Worm (Caenorhabditis elegans) whole organism, L2 larva: ENCODE results near the gene Y32G9B.1.
"Not testable (repeated sequence)": the region's sequence is repeated elsewhere in the genome, so short reads cannot be mapped to it uniquely, and the experiment has no call there.

ENCODE experiments used
- C34F6.9 ChIP-seq: fragments of 150-350 bp; optimal IDR thresholded peaks from 2 replicates; lab custom pipeline; 2014; ENCODE audit warnings: missing biosample characterization, missing genetic modification characterization
- F13H6.1 ChIP-seq: sonication (generic microtip); optimal IDR thresholded peaks from 2 replicates; lab custom pipeline; 2016; ENCODE audit warnings: missing genetic modification characterization, missing compliant biosample characterization
- R02D3.7 ChIP-seq: fragments of 150-350 bp; optimal IDR thresholded peaks from 2 replicates; lab custom pipeline; 2014; ENCODE audit warnings: missing biosample characterization, missing genetic modification characterization
- Y55F3AM.14 ChIP-seq: fragments of 200-800 bp; sonication (Bioruptor generic); optimal IDR thresholded peaks from 2 replicates; lab custom pipeline; 2018; ENCODE audit warnings: mild to moderate bottlenecking, missing genetic modification characterization, missing compliant biosample characterization
- ZK546.5 ChIP-seq: sonication (generic microtip); optimal IDR thresholded peaks from 2 replicates; lab custom pipeline; 2017; ENCODE audit warnings: missing biosample characterization, missing genetic modification characterization
- alr-1 ChIP-seq: fragments of 150-350 bp; optimal IDR thresholded peaks from 2 replicates; lab custom pipeline; 2014; ENCODE audit warnings: missing biosample characterization, missing genetic modification characterization
- ama-1 ChIP-seq: fragments of 150-350 bp; optimal IDR thresholded peaks from 2 replicates; lab custom pipeline; 2018; ENCODE audit warnings: inconsistent platforms
- ceh-82 ChIP-seq: fragments of 150-350 bp; optimal IDR thresholded peaks from 2 replicates; lab custom pipeline; 2014; ENCODE audit warnings: missing biosample characterization, missing genetic modification characterization
- crh-2 ChIP-seq: sonication (generic microtip); optimal IDR thresholded peaks from 2 replicates; lab custom pipeline; 2017; ENCODE audit warnings: missing biosample characterization, missing genetic modification characterization
- dmd-4 ChIP-seq: sonication (generic microtip); optimal IDR thresholded peaks from 2 replicates; lab custom pipeline; 2017; ENCODE audit warnings: missing biosample characterization, missing genetic modification characterization
- egl-27 ChIP-seq: sonication (generic microtip); optimal IDR thresholded peaks from 3 replicates; lab custom pipeline; 2017; ENCODE audit warnings: missing biosample characterization, missing genetic modification reagents, missing genetic modification characterization
- elt-1 ChIP-seq: fragments of 150-350 bp; optimal IDR thresholded peaks from 2 replicates; lab custom pipeline; 2014; ENCODE audit warnings: missing biosample characterization, missing genetic modification characterization
- elt-3 ChIP-seq: sonication (generic microtip); optimal IDR thresholded peaks from 2 replicates; lab custom pipeline; 2017; ENCODE audit warnings: missing biosample characterization, missing genetic modification characterization
- fos-1 ChIP-seq: fragments of 150-350 bp; optimal IDR thresholded peaks from 2 replicates; lab custom pipeline; 2014; ENCODE audit warnings: missing biosample characterization, missing genetic modification characterization
- gmeb-1 ChIP-seq: fragments of 150-350 bp; optimal IDR thresholded peaks from 2 replicates; lab custom pipeline; 2014; ENCODE audit warnings: missing biosample characterization, missing genetic modification characterization
- lin-13 ChIP-seq: fragments of 150-350 bp; optimal IDR thresholded peaks from 2 replicates; lab custom pipeline; 2014; ENCODE audit warnings: missing biosample characterization, missing genetic modification reagents, missing genetic modification characterization
- lin-39 ChIP-seq: fragments of 150-350 bp; optimal IDR thresholded peaks from 2 replicates; lab custom pipeline; 2014; ENCODE audit warnings: missing biosample characterization, missing genetic modification reagents, missing genetic modification characterization
- mab-5 ChIP-seq: fragments of 150-350 bp; optimal IDR thresholded peaks from 2 replicates; lab custom pipeline; 2014; ENCODE audit warnings: missing biosample characterization, missing genetic modification characterization
- mbf-1 ChIP-seq: sonication (generic microtip); optimal IDR thresholded peaks from 2 replicates; lab custom pipeline; 2017; ENCODE audit warnings: missing biosample characterization, missing genetic modification characterization
- nhr-11 ChIP-seq: fragments of 150-350 bp; optimal IDR thresholded peaks from 2 replicates; lab custom pipeline; 2014; ENCODE audit warnings: missing biosample characterization, missing genetic modification characterization
- nhr-12 ChIP-seq: fragments of 150-350 bp; optimal IDR thresholded peaks from 2 replicates; lab custom pipeline; 2014; ENCODE audit warnings: missing biosample characterization, missing genetic modification characterization
- nhr-129 ChIP-seq: fragments of 150-350 bp; optimal IDR thresholded peaks from 2 replicates; lab custom pipeline; 2014; ENCODE audit warnings: missing biosample characterization, missing genetic modification characterization
- nhr-25 ChIP-seq: fragments of 150-350 bp; sonication (generic microtip); optimal IDR thresholded peaks from 3 replicates; lab custom pipeline; 2014; ENCODE audit warnings: missing biosample characterization, missing genetic modification characterization
- nhr-6 ChIP-seq: fragments of 150-350 bp; optimal IDR thresholded peaks from 2 replicates; lab custom pipeline; 2014; ENCODE audit warnings: missing biosample characterization, missing genetic modification characterization
- nhr-77 ChIP-seq: fragments of 150-350 bp; optimal IDR thresholded peaks from 2 replicates; lab custom pipeline; 2014; ENCODE audit warnings: missing biosample characterization, missing genetic modification characterization
- skn-1 ChIP-seq: sonication (generic microtip); optimal IDR thresholded peaks from 2 replicates; lab custom pipeline; 2017; ENCODE audit warnings: missing biosample characterization, missing genetic modification characterization
- unc-39 ChIP-seq: fragments of 150-350 bp; optimal IDR thresholded peaks from 2 replicates; lab custom pipeline; 2014; ENCODE audit warnings: missing biosample characterization, missing genetic modification characterization
- unc-62 ChIP-seq: fragments of 150-350 bp; optimal IDR thresholded peaks from 2 replicates; lab custom pipeline; 2014; ENCODE audit warnings: missing biosample characterization, missing genetic modification reagents, missing genetic modification characterization
- zag-1 ChIP-seq: fragments of 150-350 bp; optimal IDR thresholded peaks from 2 replicates; lab custom pipeline; 2014; ENCODE audit warnings: missing biosample characterization, missing genetic modification characterization
- ztf-11 ChIP-seq: sonication (generic microtip); optimal IDR thresholded peaks from 2 replicates; lab custom pipeline; 2017; ENCODE audit warnings: missing biosample characterization, missing genetic modification characterization
- ztf-4 ChIP-seq: fragments of 150-350 bp; optimal IDR thresholded peaks from 2 replicates; lab custom pipeline; 2014; ENCODE audit warnings: missing biosample characterization, missing genetic modification characterization

The Y32G9B.1 gene

ce11 chrV:1820749-1821148 lies 9.1 kb downstream of the Y32G9B.1 start:
- TF ChIP-seq alr-1 (tag; lab: Kevin White, UChicago) (no peak), lin-39 (tag; lab: Kevin White, UChicago) (no peak)
- TF ChIP-seq, all 48 proteins: peak for 0

- TF ChIP-seq mab-5 (tag; lab: Kevin White, UChicago) (no peak), Y55F3AM.14 (GFP tag; lab: Kevin White, UChicago) (no peak), skn-1 (tag; lab: Kevin White, UChicago) (no peak), dmd-4 (tag; lab: Kevin White, UChicago) (no peak), nhr-6 (tag; lab: Kevin White, UChicago) (no peak), nhr-77 (tag; lab: Kevin White, UChicago) (no peak), nhr-129 (tag; lab: Kevin White, UChicago) (no peak)
- TF ChIP-seq, all 48 proteins: peak for 0
These were observed 9.9 kb downstream of the Y32G9B.1 start for ce11 chrV:1820016-1820415.

ce11 chrV:1814784-1815183 lies 15.1 kb downstream of the Y32G9B.1 start, which contains the start of gene Y46H3A.5:
Y46H3A.5 (minus strand) TSS chrV:1814884.
- TF ChIP-seq ZK546.5 (tag; lab: Kevin White, UChicago); nhr-12 (tag; lab: Kevin White, UChicago); ama-1 (lab: Kevin White, UChicago): not testable (repeated sequence)

ce11 chrV:1811035-1811434 lies 18.8 kb downstream of the Y32G9B.1 start, which contains the start of gene Y46H3A.4:
Y46H3A.4 (minus strand) TSS chrV:1811135.
- no peak for TF ChIP-seq ZK546.5 (tag; lab: Kevin White, UChicago)
- TF ChIP-seq Y55F3AM.14 (GFP tag; lab: Kevin White, UChicago): no peak
- no peak for TF ChIP-seq unc-62 (GFP tag; lab: Kevin White, UChicago)
- TF ChIP-seq ztf-11 (tag; lab: Kevin White, UChicago): no peak
- no peak for TF ChIP-seq elt-3 (tag; lab: Kevin White, UChicago)
- no peak for TF ChIP-seq unc-39 (tag; lab: Kevin White, UChicago)

- TF ChIP-seq lin-13 (GFP tag; lab: Kevin White, UChicago) (no peak), fos-1 (tag; lab: Kevin White, UChicago) (no peak), gmeb-1 (tag; lab: Kevin White, UChicago) (no peak), R02D3.7 (no peak), zag-1 (tag; lab: Kevin White, UChicago) (no peak), nhr-77 (tag; lab: Kevin White, UChicago) (no peak), mbf-1 (tag; lab: Kevin White, UChicago) (no peak), egl-27 (tag; lab: Kevin White, UChicago) (no peak), ceh-82 (tag; lab: Kevin White, UChicago) (no peak), nhr-11 (no peak), lin-39 (tag; lab: Kevin White, UChicago) (no peak), Y55F3AM.14 (GFP tag; lab: Kevin White, UChicago) (no peak), F13H6.1 (tag; lab: Kevin White, UChicago) (no peak), nhr-25 (no peak), nhr-129 (tag; lab: Kevin White, UChicago) (no peak), elt-1 (no peak)
- TF ChIP-seq, all 48 proteins: peak for 0
These were observed 22.7 kb downstream of the Y32G9B.1 start, which contains the start of gene srt-42 for ce11 chrV:1807160-1807559. srt-42 (plus strand) TSS chrV:1807460.

ce11 chrV:1805724-1806316 lies 24.1 kb downstream of the Y32G9B.1 start:
- TF ChIP-seq C34F6.9: peak; percentile 70
- peak; percentile 21 for TF ChIP-seq ztf-4 (tag; lab: Kevin White, UChicago)
- TF ChIP-seq ama-1 (lab: Kevin White, UChicago): peak; percentile 82
- TF ChIP-seq Y55F3AM.14 (GFP tag; lab: Kevin White, UChicago): no peak
- no peak for TF ChIP-seq nhr-6 (tag; lab: Kevin White, UChicago)
- TF ChIP-seq lin-13 (GFP tag; lab: Kevin White, UChicago): no peak
- peak; percentile 26 for TF ChIP-seq crh-2 (tag; lab: Kevin White, UChicago)
